Worm (Caenorhabditis elegans) whole organism, early embryonic: Measurements from ENCODE around the gene ZK742.6.

Experiments
- F13C5.2 ChIP-seq: sonication (generic microtip); optimal IDR thresholded peaks from 2 replicates; lab custom pipeline; 2017; ENCODE audit warnings: mild to moderate bottlenecking, missing genetic modification characterization, inconsistent platforms, missing compliant biosample characterization
- aly-1 ChIP-seq: sonication (generic microtip); optimal IDR thresholded peaks from 2 replicates; lab custom pipeline; 2016; ENCODE audit warnings: missing genetic modification characterization, missing compliant biosample characterization
- ama-1 ChIP-seq: fragments of 150-350 bp; optimal IDR thresholded peaks from 2 replicates; lab custom pipeline; 2014
- ceh-13 ChIP-seq: fragments of 200-800 bp; sonication (Bioruptor generic); optimal IDR thresholded peaks from 2 replicates; lab custom pipeline; 2018; ENCODE audit warnings: mild to moderate bottlenecking, missing genetic modification characterization, missing compliant biosample characterization
- ets-7 ChIP-seq: sonication (generic microtip); optimal IDR thresholded peaks from 2 replicates; lab custom pipeline; 2016; ENCODE audit warnings: missing genotype, missing genetic modification characterization, missing compliant biosample characterization
- flt-1 ChIP-seq: fragments of 200-800 bp; sonication (Bioruptor generic); IDR thresholded peaks from 2 replicates; pipeline ENCODE4 v1.3.6; 2022; ENCODE audit warnings: missing genetic modification characterization, missing compliant biosample characterization
- hmbx-1 ChIP-seq: sonication (generic microtip); optimal IDR thresholded peaks from 2 replicates; lab custom pipeline; 2016; ENCODE audit warnings: mild to moderate bottlenecking, missing genetic modification characterization, missing compliant biosample characterization
- hnd-1 ChIP-seq: sonication (generic microtip); optimal IDR thresholded peaks from 2 replicates; lab custom pipeline; 2016; ENCODE audit warnings: missing genetic modification characterization, missing compliant biosample characterization
- scrt-1 ChIP-seq: fragments of 200-800 bp; sonication (Bioruptor generic); IDR thresholded peaks from 2 replicates; pipeline ENCODE4 v1.3.6; 2022; ENCODE audit warnings: missing genetic modification characterization, missing compliant biosample characterization
- tbx-11 ChIP-seq: fragments of 200-800 bp; sonication (Bioruptor generic); IDR thresholded peaks from 2 replicates; pipeline ENCODE4 v1.3.6; 2022; ENCODE audit warnings: missing genetic modification characterization, missing compliant biosample characterization
- tbx-37 ChIP-seq: fragments of 200-800 bp; sonication (Bioruptor generic); conservative IDR thresholded peaks from 2 replicates; pipeline ENCODE4 v1.3.6; 2022; ENCODE audit warnings: missing genetic modification reagents, missing genetic modification characterization, missing compliant biosample characterization
- tra-4 ChIP-seq: sonication (generic microtip); optimal IDR thresholded peaks from 2 replicates; lab custom pipeline; 2017; ENCODE audit warnings: missing genetic modification characterization, missing compliant biosample characterization

DNA sequence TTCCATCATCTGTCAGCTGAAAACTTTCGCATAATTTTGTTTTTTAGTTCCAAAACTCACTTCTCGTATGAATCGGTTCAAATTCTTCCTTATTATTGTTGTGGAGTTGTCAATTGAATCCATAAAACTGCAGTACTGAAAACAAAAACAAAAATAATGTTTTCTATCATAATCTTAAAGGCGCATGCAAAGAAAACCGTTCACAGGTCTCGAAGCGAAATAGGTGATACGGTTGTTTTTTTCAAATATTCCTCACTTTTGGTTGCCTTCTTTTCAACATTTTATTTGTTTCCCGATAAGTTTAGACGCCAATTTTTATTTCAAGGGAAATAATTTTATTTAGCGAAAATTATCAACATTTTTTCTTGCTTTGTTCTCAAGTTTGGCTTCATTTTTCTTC is 11.2 kb downstream of the ZK742.6 start:
- no peak for TF ChIP-seq F13C5.2 (tag; lab: Kevin White, UChicago)
- TF ChIP-seq ama-1 (lab: Kevin White, UChicago) = no peak
- TF ChIP-seq ets-7 (tag; lab: Kevin White, UChicago) = no peak
- no peak for TF ChIP-seq tra-4 (tag; lab: Kevin White, UChicago)
- TF ChIP-seq aly-1 (tag; lab: Kevin White, UChicago) = no peak
- no peak for TF ChIP-seq hnd-1 (tag; lab: Kevin White, UChicago)
- no peak for TF ChIP-seq hmbx-1
- TF ChIP-seq scrt-1 (GFP tag; lab: Robert Waterston, UW) = no peak
- no peak for TF ChIP-seq flt-1 (GFP tag; lab: Robert Waterston, UW)
- TF ChIP-seq ceh-13 (GFP tag; lab: Kevin White, UChicago) = no peak
- no peak for TF ChIP-seq tbx-11
- no peak for TF ChIP-seq tbx-37
